Worm (Caenorhabditis elegans) whole organism, mixed stage, embryonic: ENCODE results near the gene exos-4.2.

Experiments
- M03D4.4 ChIP-seq: sonication (generic microtip); optimal IDR thresholded peaks from 2 replicates; lab custom pipeline; 2017; ENCODE audit warnings: mild to moderate bottlenecking, missing genetic modification characterization, missing compliant biosample characterization
- bed-3 ChIP-seq: fragments of 200-800 bp; sonication (Bioruptor generic); optimal IDR thresholded peaks from 3 replicates; lab custom pipeline; 2018; ENCODE audit warnings: mild to moderate bottlenecking, missing genetic modification characterization, moderate library complexity, missing compliant biosample characterization
- blmp-1 ChIP-seq: fragments of 150-350 bp; optimal IDR thresholded peaks from 2 replicates; lab custom pipeline; 2014; ENCODE audit warnings: missing biosample characterization, missing genetic modification characterization
- ceh-39 ChIP-seq: fragments of 150-350 bp; optimal IDR thresholded peaks from 2 replicates; lab custom pipeline; 2014; ENCODE audit warnings: missing biosample characterization, missing genetic modification characterization
- ceh-43 ChIP-seq: fragments of 200-800 bp; sonication (Bioruptor generic); optimal IDR thresholded peaks from 2 replicates; lab custom pipeline; 2018; ENCODE audit warnings: mild to moderate bottlenecking, missing genetic modification characterization, moderate library complexity, missing compliant biosample characterization
- ceh-83 ChIP-seq: fragments of 200-800 bp; sonication (Bioruptor generic); optimal IDR thresholded peaks from 2 replicates; lab custom pipeline; 2018; ENCODE audit warnings: mild to moderate bottlenecking, missing genetic modification characterization, missing compliant biosample characterization
- ces-1 ChIP-seq: fragments of 150-350 bp; optimal IDR thresholded peaks from 2 replicates; lab custom pipeline; 2014; ENCODE audit warnings: missing biosample characterization, missing genetic modification reagents, missing genetic modification characterization
- cnd-1 ChIP-seq: fragments of 200-800 bp; sonication (Bioruptor generic); optimal IDR thresholded peaks from 2 replicates; lab custom pipeline; 2018; ENCODE audit warnings: mild to moderate bottlenecking, missing genetic modification characterization, missing compliant biosample characterization
- drap-1 ChIP-seq: fragments of 200-800 bp; sonication (Bioruptor generic); optimal IDR thresholded peaks from 3 replicates; lab custom pipeline; 2018; ENCODE audit warnings: mild to moderate bottlenecking, missing genetic modification characterization, missing compliant biosample characterization
- elt-1 ChIP-seq: sonication (generic microtip); optimal IDR thresholded peaks from 2 replicates; lab custom pipeline; 2017; ENCODE audit warnings: missing genetic modification characterization, mild to moderate bottlenecking, missing compliant biosample characterization, antibody characterized with exemption, moderate library complexity, borderline replicate concordance; ENCODE audit not compliant: insufficient read depth
- elt-3 ChIP-seq: fragments of 150-350 bp; optimal IDR thresholded peaks from 2 replicates; lab custom pipeline; 2014; ENCODE audit warnings: missing biosample characterization, missing genetic modification characterization
- flh-1 ChIP-seq: fragments of 200-800 bp; sonication (Bioruptor generic); optimal IDR thresholded peaks from 2 replicates; lab custom pipeline; 2018; ENCODE audit warnings: mild to moderate bottlenecking, missing genetic modification characterization, moderate library complexity, missing compliant biosample characterization
- ham-2 ChIP-seq: fragments of 200-800 bp; sonication (Bioruptor generic); optimal IDR thresholded peaks from 2 replicates; lab custom pipeline; 2018; ENCODE audit warnings: mild to moderate bottlenecking, missing genetic modification characterization, missing compliant biosample characterization
- hlh-1 ChIP-seq: fragments of 150-350 bp; optimal IDR thresholded peaks from 2 replicates; lab custom pipeline; 2014; ENCODE audit warnings: missing biosample characterization, missing genetic modification reagents, missing genetic modification characterization
- lin-13 ChIP-seq: fragments of 150-350 bp; optimal IDR thresholded peaks from 2 replicates; lab custom pipeline; 2014; ENCODE audit warnings: missing biosample characterization, missing genetic modification characterization
- lin-32 ChIP-seq: fragments of 200-800 bp; sonication (Bioruptor generic); optimal IDR thresholded peaks from 2 replicates; lab custom pipeline; 2018; ENCODE audit warnings: mild to moderate bottlenecking, missing genetic modification characterization, missing compliant biosample characterization
- lsy-2 ChIP-seq: fragments of 150-350 bp; optimal IDR thresholded peaks from 2 replicates; lab custom pipeline; 2014; ENCODE audit warnings: missing biosample characterization, missing genetic modification characterization
- mab-5 ChIP-seq: fragments of 150-350 bp; optimal IDR thresholded peaks from 2 replicates; lab custom pipeline; 2014; ENCODE audit warnings: missing biosample characterization, missing genetic modification characterization
- mep-1 ChIP-seq: fragments of 150-350 bp; optimal IDR thresholded peaks from 2 replicates; lab custom pipeline; 2017; ENCODE audit warnings: missing biosample characterization, missing genetic modification reagents, missing genetic modification characterization, inconsistent platforms
- nhr-12 ChIP-seq: fragments of 150-350 bp; optimal IDR thresholded peaks from 2 replicates; lab custom pipeline; 2014; ENCODE audit warnings: missing biosample characterization, missing genetic modification characterization
- nhr-2 ChIP-seq: fragments of 150-350 bp; optimal IDR thresholded peaks from 2 replicates; lab custom pipeline; 2014; ENCODE audit warnings: missing biosample characterization, missing genetic modification characterization
- nhr-237 ChIP-seq: fragments of 150-350 bp; optimal IDR thresholded peaks from 2 replicates; lab custom pipeline; 2014; ENCODE audit warnings: missing biosample characterization, missing genetic modification characterization
- nhr-28 ChIP-seq: fragments of 150-350 bp; optimal IDR thresholded peaks from 2 replicates; lab custom pipeline; 2014; ENCODE audit warnings: missing biosample characterization, missing genetic modification characterization
- nhr-76 ChIP-seq: sonication (generic microtip); optimal IDR thresholded peaks from 2 replicates; lab custom pipeline; 2017; ENCODE audit warnings: missing biosample characterization, missing genetic modification characterization
- pha-4 ChIP-seq: fragments of 150-350 bp; optimal IDR thresholded peaks from 2 replicates; lab custom pipeline; 2018; ENCODE audit warnings: missing biosample characterization, missing genetic modification reagents, missing genetic modification characterization
- sptf-1 ChIP-seq: sonication (generic microtip); optimal IDR thresholded peaks from 2 replicates; lab custom pipeline; 2017; ENCODE audit warnings: mild to moderate bottlenecking, missing genetic modification characterization, moderate library complexity, missing compliant biosample characterization
- tbx-8 ChIP-seq: fragments of 200-800 bp; sonication (Bioruptor generic); optimal IDR thresholded peaks from 2 replicates; lab custom pipeline; 2018; ENCODE audit warnings: mild to moderate bottlenecking, missing genetic modification characterization, moderate library complexity, missing compliant biosample characterization
- unc-120 ChIP-seq: sonication (generic microtip); optimal IDR thresholded peaks from 2 replicates; lab custom pipeline; 2017; ENCODE audit warnings: missing genetic modification characterization, missing compliant biosample characterization; ENCODE audit not compliant: poor library complexity, severe bottlenecking
- unc-39 ChIP-seq: fragments of 150-350 bp; optimal IDR thresholded peaks from 2 replicates; lab custom pipeline; 2014; ENCODE audit warnings: missing biosample characterization, missing genetic modification characterization
- unc-62 ChIP-seq: fragments of 150-350 bp; optimal IDR thresholded peaks from 2 replicates; lab custom pipeline; 2014; ENCODE audit warnings: missing biosample characterization, missing genetic modification reagents, missing genetic modification characterization
- zip-8 ChIP-seq: fragments of 150-350 bp; optimal IDR thresholded peaks from 2 replicates; lab custom pipeline; 2014; ENCODE audit warnings: missing biosample characterization, missing genetic modification characterization
- ztf-11 ChIP-seq: fragments of 150-350 bp; optimal IDR thresholded peaks from 2 replicates; lab custom pipeline; 2014; ENCODE audit warnings: missing biosample characterization, missing genetic modification characterization

exos-4.2 gene

DNA sequence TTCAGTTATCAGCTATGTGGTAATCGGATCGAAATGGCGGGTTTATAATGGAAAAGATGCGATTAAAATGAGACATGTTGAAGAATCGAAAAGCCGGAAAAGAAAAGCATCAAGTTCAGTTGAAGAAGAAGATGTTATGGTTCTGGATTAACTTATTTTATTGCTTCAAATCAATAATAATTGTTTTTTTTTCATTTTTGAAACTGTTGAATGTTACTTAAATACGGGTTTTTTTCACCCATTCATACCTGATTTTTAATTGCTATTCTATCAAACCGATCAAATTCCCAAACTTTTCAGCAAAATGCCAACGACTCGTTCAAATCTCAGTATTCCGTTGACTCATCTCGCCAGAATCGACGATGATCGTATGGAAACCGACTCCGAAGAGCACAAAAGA is at the start of gene exos-4.2:
Gene exos-4.2 (plus strand): TSS at position 301 of the 400 bp plus-strand sequence.
- TF ChIP-seq M03D4.4 (tag; lab: Kevin White, UChicago) = no peak
- TF ChIP-seq mep-1 (tag; lab: Kevin White, UChicago) = no peak
- TF ChIP-seq ceh-83 (GFP tag; lab: Kevin White, UChicago) = no peak
- TF ChIP-seq elt-3 (tag; lab: Kevin White, UChicago) = no peak
- TF ChIP-seq pha-4 (tag; lab: Kevin White, UChicago) = no peak
- no peak for TF ChIP-seq drap-1 (GFP tag; lab: Kevin White, UChicago)
- TF ChIP-seq unc-39 = no peak
- TF ChIP-seq nhr-237 (tag; lab: Kevin White, UChicago) = no peak
- TF ChIP-seq nhr-76 (tag; lab: Kevin White, UChicago) = no peak
- no peak for TF ChIP-seq unc-62 (GFP tag; lab: Kevin White, UChicago)
- TF ChIP-seq ces-1 (GFP tag; lab: Kevin White, UChicago) = no peak
- no peak for TF ChIP-seq lin-13 (tag; lab: Kevin White, UChicago)
- no peak for TF ChIP-seq hlh-1 (tag; lab: Kevin White, UChicago)
- no peak for TF ChIP-seq zip-8 (tag; lab: Kevin White, UChicago)
- no peak for TF ChIP-seq ham-2
- no peak for TF ChIP-seq mab-5 (tag; lab: Kevin White, UChicago)

DNA sequence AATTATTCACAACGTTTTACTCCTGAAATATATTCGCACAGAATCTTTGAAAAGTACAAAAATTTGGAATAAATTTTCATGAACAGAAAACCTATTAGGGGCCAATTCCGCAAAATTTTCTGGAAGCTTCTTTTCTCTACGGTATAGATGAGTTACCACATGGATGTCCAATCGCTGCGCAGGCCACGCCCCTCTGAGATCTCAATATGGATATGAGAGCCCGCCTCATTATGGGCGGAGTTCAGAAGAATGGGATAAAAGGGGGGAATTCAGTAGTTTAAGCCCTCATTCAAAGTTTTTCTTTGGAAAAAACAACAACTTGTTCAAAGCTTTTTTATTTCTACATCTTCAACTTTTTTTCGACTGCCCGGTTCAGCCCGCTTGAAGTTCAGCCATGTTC is 48.5 kb upstream of the exos-4.2 start, which contains the start of gene daf-7:
Gene daf-7 (plus strand): TSS at position 301 of the 400 bp plus-strand sequence.
- no peak for TF ChIP-seq unc-120 (tag; lab: Kevin White, UChicago)
- TF ChIP-seq mab-5 (tag; lab: Kevin White, UChicago) = no peak
- TF ChIP-seq sptf-1 (tag; lab: Kevin White, UChicago) = no peak
- no peak for TF ChIP-seq unc-39
- TF ChIP-seq elt-1 (tag; lab: Kevin White, UChicago) = no peak
- TF ChIP-seq ceh-83 (GFP tag; lab: Kevin White, UChicago) = no peak
- TF ChIP-seq M03D4.4 (tag; lab: Kevin White, UChicago) = no peak
- no peak for TF ChIP-seq pha-4 (tag; lab: Kevin White, UChicago)
- TF ChIP-seq ceh-39 = no peak
- TF ChIP-seq ceh-43 (GFP tag; lab: Kevin White, UChicago) = no peak
- no peak for TF ChIP-seq nhr-28 (tag; lab: Kevin White, UChicago)
- TF ChIP-seq, all 35 proteins: peak for 0

DNA sequence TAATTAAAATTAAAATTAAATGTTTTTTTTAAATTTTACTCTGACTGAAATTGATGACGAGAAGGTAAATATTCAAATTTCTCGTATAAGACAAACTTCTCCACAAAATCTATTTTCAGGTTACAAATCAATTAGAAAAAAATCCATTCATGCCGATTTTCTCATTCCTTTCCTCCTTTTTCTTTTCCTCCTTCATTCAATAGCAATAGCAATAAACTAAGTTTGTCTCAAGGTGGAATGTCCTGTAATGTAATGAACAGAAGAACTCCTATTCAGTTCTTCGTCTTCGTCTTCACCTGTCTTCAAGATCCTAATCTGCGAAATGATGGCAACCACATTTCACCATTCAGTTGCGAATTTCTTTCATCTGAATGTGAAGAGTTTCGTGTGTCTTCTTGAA is 44.2 kb upstream of the exos-4.2 start, which contains the start of gene dac-1:
Gene dac-1 (plus strand): TSS at position 301 of the 400 bp plus-strand sequence.
- TF ChIP-seq M03D4.4 (tag; lab: Kevin White, UChicago) (no peak), nhr-76 (tag; lab: Kevin White, UChicago) (no peak), bed-3 (GFP tag; lab: Kevin White, UChicago) (no peak), zip-8 (tag; lab: Kevin White, UChicago) (no peak), elt-3 (tag; lab: Kevin White, UChicago) (no peak), lsy-2 (tag; lab: Kevin White, UChicago) (no peak), lin-32 (GFP tag; lab: Kevin White, UChicago) (no peak), blmp-1 (tag; lab: Kevin White, UChicago) (no peak), nhr-237 (tag; lab: Kevin White, UChicago) (no peak), nhr-12 (no peak), nhr-28 (tag; lab: Kevin White, UChicago) (no peak), ham-2 (no peak), elt-1 (tag; lab: Kevin White, UChicago) (no peak), unc-39 (no peak), cnd-1 (tag; lab: Kevin White, UChicago) (no peak), ces-1 (GFP tag; lab: Kevin White, UChicago) (no peak)

DNA sequence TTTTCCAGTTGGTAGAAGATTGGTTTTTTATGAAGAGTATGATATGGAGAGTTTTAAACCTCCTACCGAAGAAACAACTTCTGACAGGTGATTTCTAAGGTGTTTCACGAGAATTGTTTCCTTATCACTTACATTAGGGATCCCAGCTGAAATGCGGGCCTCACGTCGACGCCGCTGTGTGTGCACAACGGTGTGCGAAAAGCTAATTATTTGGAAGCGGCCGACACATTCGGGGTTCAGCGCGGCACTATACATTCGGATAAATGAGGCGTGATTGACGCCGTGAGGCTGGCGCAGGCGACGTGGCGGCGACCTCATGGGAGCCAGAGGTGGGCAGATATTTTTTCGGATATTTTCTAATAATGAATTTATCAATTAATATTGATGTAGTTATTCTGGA is 40.7 kb upstream of the exos-4.2 start:
- TF ChIP-seq unc-62 (GFP tag; lab: Kevin White, UChicago) (no peak), flh-1 (GFP tag; lab: Kevin White, UChicago) (no peak), elt-3 (tag; lab: Kevin White, UChicago) (no peak), drap-1 (GFP tag; lab: Kevin White, UChicago) (no peak), unc-120 (tag; lab: Kevin White, UChicago) (no peak), mep-1 (tag; lab: Kevin White, UChicago) (no peak), ceh-43 (GFP tag; lab: Kevin White, UChicago) (no peak), nhr-2 (no peak), lin-13 (tag; lab: Kevin White, UChicago) (no peak), ztf-11 (tag; lab: Kevin White, UChicago) (no peak), elt-1 (tag; lab: Kevin White, UChicago) (no peak), tbx-8 (GFP tag; lab: Kevin White, UChicago) (no peak), sptf-1 (tag; lab: Kevin White, UChicago) (no peak)
